Worm (Caenorhabditis elegans) whole organism, L4 larva: ENCODE data around the gene B0432.10.

Experiments used
- Y48G9A.11 ChIP-seq: fragments of 200-800 bp; sonication (Bioruptor generic); IDR thresholded peaks from 2 replicates; pipeline ENCODE4 v1.3.6; 2022; ENCODE audit warnings: missing genetic modification reagents, missing genetic modification characterization, missing compliant biosample characterization
- ceh-82 ChIP-seq: sonication (generic microtip); optimal IDR thresholded peaks from 2 replicates; lab custom pipeline; 2017; ENCODE audit warnings: missing biosample characterization, missing genetic modification characterization
- lin-15B ChIP-seq: fragments of 150-350 bp; sonication (generic microtip); optimal IDR thresholded peaks from 3 replicates; lab custom pipeline; 2014; ENCODE audit warnings: missing biosample characterization, missing genetic modification characterization
- nhr-28 ChIP-seq: fragments of 150-350 bp; optimal IDR thresholded peaks from 2 replicates; lab custom pipeline; 2014; ENCODE audit warnings: missing biosample characterization, missing genetic modification characterization
- unc-62 ChIP-seq, 3 experiments: fragments of 150-350 bp in 1 of 3; sonication (generic microtip); optimal IDR thresholded peaks in 2 of 3; peaks in 1 of 3; 1 replicate in 1 of 3; 2 replicates in 2 of 3; lab custom pipeline; 2014 to 2017; ENCODE audit warnings: missing biosample characterization in 3 of 3, missing genetic modification characterization in 3 of 3, missing genetic modification reagents in 3 of 3, missing genotype in 1 of 3
- zfp-3 ChIP-seq: fragments of 200-800 bp; sonication (Bioruptor generic); conservative IDR thresholded peaks from 2 replicates; pipeline ENCODE4 v1.3.6; 2022; ENCODE audit warnings: missing genetic modification reagents, missing genetic modification characterization, missing compliant biosample characterization

- TF ChIP-seq zfp-3 (GFP tag; lab: Robert Waterston, UW) (no peak), lin-15B (tag; lab: Kevin White, UChicago) (no peak), ceh-82 (tag; lab: Kevin White, UChicago) (no peak), unc-62 (GFP tag; optimal IDR thresholded peaks at IDR 0.05 in 1 of 2; lab: Kevin White, UChicago) (no peak), unc-62 (tag; optimal IDR thresholded peaks at IDR 0.05; lab: Kevin White, UChicago) (no peak), Y48G9A.11 (GFP tag; lab: Robert Waterston, UW) (no peak), nhr-28 (no peak)
Measured at ce11 chrII:278636-279035, 7.4 kb downstream of the B0432.10 start, which contains the start of gene B0432.8.
